Worm (Caenorhabditis elegans): ENCODE measurements around the gene vab-1.

The vab-1 gene

ce11 chrII:4571868-4572267 is at the start of gene vab-1:
Gene vab-1, plus strand, starts transcription at chrII:4572000.
- TF ChIP-seq him-1 (tag; optimal IDR thresholded peaks at IDR 0.05): no peak
- no peak for TF ChIP-seq dao-5 (tag; optimal IDR thresholded peaks at IDR 0.05)
- TF ChIP-seq W03F9.2 (tag; optimal IDR thresholded peaks at IDR 0.05): no peak

ce11 chrII:4523122-4523672 is 48.6 kb upstream of the vab-1 start, which contains the start of the genes B0304.4 and B0304.2:
Gene B0304.4, minus strand, starts transcription at chrII:4523222.
Gene B0304.2, plus strand, starts transcription at chrII:4523622.
- TF ChIP-seq dao-5 (tag; optimal IDR thresholded peaks at IDR 0.05) (no peak), him-1 (tag; optimal IDR thresholded peaks at IDR 0.05) (no peak), W03F9.2 (tag; optimal IDR thresholded peaks at IDR 0.05) (no peak)

- TF ChIP-seq dao-5 (tag; optimal IDR thresholded peaks at IDR 0.05) (no peak), W03F9.2 (tag; optimal IDR thresholded peaks at IDR 0.05) (no peak), him-1 (tag; optimal IDR thresholded peaks at IDR 0.05) (no peak)
These were observed 46.6 kb upstream of the vab-1 start for ce11 chrII:4525185-4525584.

ce11 chrII:4527800-4528199 is 44.0 kb upstream of the vab-1 start, which contains the start of gene sra-35:
Gene sra-35, minus strand, starts transcription at chrII:4527900.
- TF ChIP-seq W03F9.2 (tag; optimal IDR thresholded peaks at IDR 0.05): no peak
- TF ChIP-seq him-1 (tag; optimal IDR thresholded peaks at IDR 0.05): no peak
- no peak for TF ChIP-seq dao-5 (tag; optimal IDR thresholded peaks at IDR 0.05)

ce11 chrII:4531880-4532279 is 39.9 kb upstream of the vab-1 start, which contains the start of gene sra-32:
Gene sra-32, minus strand, starts transcription at chrII:4531980.
- TF ChIP-seq W03F9.2 (tag; optimal IDR thresholded peaks at IDR 0.05) (no peak), him-1 (tag; optimal IDR thresholded peaks at IDR 0.05) (no peak), dao-5 (tag; optimal IDR thresholded peaks at IDR 0.05) (no peak)

ce11 chrII:4537141-4537540 is 34.7 kb upstream of the vab-1 start, which contains the start of gene sra-33:
Gene sra-33, minus strand, starts transcription at chrII:4537241.
- TF ChIP-seq him-1 (tag; optimal IDR thresholded peaks at IDR 0.05) (no peak), dao-5 (tag; optimal IDR thresholded peaks at IDR 0.05) (no peak), W03F9.2 (tag; optimal IDR thresholded peaks at IDR 0.05) (no peak)

- no peak for TF ChIP-seq dao-5 (tag; optimal IDR thresholded peaks at IDR 0.05)
- TF ChIP-seq him-1 (tag; optimal IDR thresholded peaks at IDR 0.05): no peak
- TF ChIP-seq W03F9.2 (tag; optimal IDR thresholded peaks at IDR 0.05): no peak
These were observed 31.2 kb upstream of the vab-1 start, which contains the start of gene sra-36 for ce11 chrII:4540631-4541030. Gene sra-36, minus strand, starts transcription at chrII:4540731.

ce11 chrII:4543568-4543967 is 28.2 kb upstream of the vab-1 start, which contains the start of gene sra-34:
Gene sra-34, minus strand, starts transcription at chrII:4543668.
- no peak for TF ChIP-seq him-1 (tag; optimal IDR thresholded peaks at IDR 0.05)
- no peak for TF ChIP-seq dao-5 (tag; optimal IDR thresholded peaks at IDR 0.05)
- TF ChIP-seq W03F9.2 (tag; optimal IDR thresholded peaks at IDR 0.05): no peak

ce11 chrII:4548408-4548807 is 23.4 kb upstream of the vab-1 start:
- TF ChIP-seq W03F9.2 (tag; optimal IDR thresholded peaks at IDR 0.05) (no peak), dao-5 (tag; optimal IDR thresholded peaks at IDR 0.05) (no peak), him-1 (tag; optimal IDR thresholded peaks at IDR 0.05) (no peak)

ce11 chrII:4549983-4550572 is 21.7 kb upstream of the vab-1 start:
- TF ChIP-seq W03F9.2 (tag; optimal IDR thresholded peaks at IDR 0.05) (no peak), dao-5 (tag; optimal IDR thresholded peaks at IDR 0.05) (no peak), him-1 (tag; optimal IDR thresholded peaks at IDR 0.05) (no peak)

- TF ChIP-seq him-1 (tag; optimal IDR thresholded peaks at IDR 0.05) (no peak), dao-5 (tag; optimal IDR thresholded peaks at IDR 0.05) (no peak), W03F9.2 (tag; optimal IDR thresholded peaks at IDR 0.05) (no peak)
These were observed 21.0 kb upstream of the vab-1 start, which contains the start of gene K07E1.1 for ce11 chrII:4550783-4551182. Gene K07E1.1, plus strand, starts transcription at chrII:4551083.

- TF ChIP-seq him-1 (tag; optimal IDR thresholded peaks at IDR 0.05): no peak
- no peak for TF ChIP-seq W03F9.2 (tag; optimal IDR thresholded peaks at IDR 0.05)
- no peak for TF ChIP-seq dao-5 (tag; optimal IDR thresholded peaks at IDR 0.05)
These were observed 19.7 kb upstream of the vab-1 start for ce11 chrII:4552088-4552487.

- TF ChIP-seq W03F9.2 (tag; optimal IDR thresholded peaks at IDR 0.05): no peak
- no peak for TF ChIP-seq dao-5 (tag; optimal IDR thresholded peaks at IDR 0.05)
- no peak for TF ChIP-seq him-1 (tag; optimal IDR thresholded peaks at IDR 0.05)
These were observed 14.3 kb upstream of the vab-1 start, which contains the start of gene M03A1.3 for ce11 chrII:4557487-4557886. Gene M03A1.3, plus strand, starts transcription at chrII:4557787.

ce11 chrII:4560068-4560467 is 11.7 kb upstream of the vab-1 start, which contains the start of gene M03A1.8:
Gene M03A1.8, plus strand, starts transcription at chrII:4560336.
- no peak for TF ChIP-seq W03F9.2 (tag; optimal IDR thresholded peaks at IDR 0.05)
- no peak for TF ChIP-seq dao-5 (tag; optimal IDR thresholded peaks at IDR 0.05)
- TF ChIP-seq him-1 (tag; optimal IDR thresholded peaks at IDR 0.05): no peak

Data from whole organism, L4/young adult.